Fruit fly (Drosophila melanogaster): ENCODE results near the gene RanGAP.

dm6 chr2L:19433292-19433691 lies 8.5 kb upstream of the RanGAP start:
- no peak for TF ChIP-seq ttk (optimal IDR thresholded peaks at IDR 0.05)
- TF ChIP-seq psq (optimal IDR thresholded peaks at IDR 0.05): no peak
